Fruit fly (Drosophila melanogaster): ENCODE measurements around the gene Acsf3.

Acsf3 gene

DNA sequence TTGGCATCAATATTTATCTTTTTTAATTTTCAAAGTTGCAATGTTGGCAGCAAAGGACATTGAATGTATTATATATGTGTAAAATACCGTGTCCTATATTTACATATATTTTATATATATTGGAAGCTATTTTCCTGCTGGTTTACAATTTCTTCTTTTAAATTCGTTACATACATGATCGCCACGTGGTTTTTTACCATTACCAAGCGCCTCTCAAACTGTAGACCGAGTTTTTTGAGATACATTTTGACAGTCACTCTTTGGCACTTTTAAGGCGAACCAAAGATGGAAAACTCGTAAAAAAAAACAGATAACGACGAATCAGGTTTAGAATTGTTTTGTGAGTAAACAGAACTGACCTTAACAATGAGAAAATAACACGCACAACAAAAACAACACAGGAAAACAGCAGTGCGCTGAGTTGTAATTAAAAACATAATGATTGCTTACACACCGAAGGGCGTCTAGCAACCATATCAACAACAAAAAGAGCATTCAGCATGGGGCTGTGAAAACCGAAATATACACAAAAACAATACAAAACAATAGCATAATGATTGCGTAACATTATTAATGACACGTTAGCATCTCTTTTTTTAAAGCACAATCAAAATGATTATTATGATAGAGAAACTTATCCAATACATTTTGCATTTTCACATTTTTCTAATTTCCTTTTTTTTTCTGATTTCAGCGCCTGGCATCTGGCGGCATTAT is 10.9 kb downstream of the Acsf3 start:
- TF ChIP-seq CG9948 (tag; optimal IDR thresholded peaks at IDR 0.05) (no peak), Pif1A (GFP tag; optimal IDR thresholded peaks at IDR 0.05) (no peak), D1 (tag; optimal IDR thresholded peaks at IDR 0.05) (no peak), Ets98B (GFP tag; IDR thresholded peaks at IDR 0.05) (no peak), EcR (GFP tag; optimal IDR thresholded peaks at IDR 0.05) (no peak), CG17806 (tag; optimal IDR thresholded peaks at IDR 0.05) (no peak)

DNA sequence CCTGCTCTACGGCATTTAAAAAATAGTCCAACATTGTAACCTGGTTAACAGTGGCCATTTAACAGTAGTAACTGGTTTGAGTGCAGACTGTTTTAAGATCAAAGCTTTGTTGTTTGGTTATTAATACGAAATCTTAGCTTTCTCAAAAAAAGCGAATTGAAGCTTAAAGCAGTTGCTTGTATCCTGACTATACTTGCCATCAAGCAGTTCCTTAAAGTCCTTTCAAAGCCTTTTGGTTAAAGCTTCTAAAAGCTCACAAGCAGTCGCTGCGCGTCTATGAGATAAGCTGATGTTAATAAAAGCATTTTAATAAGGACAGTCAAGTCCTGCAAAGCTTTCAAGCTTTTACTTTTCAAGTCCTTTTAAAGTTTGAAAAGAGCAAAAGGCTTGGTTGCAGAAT is 11.8 kb downstream of the Acsf3 start:
- TF ChIP-seq CG9948 (tag; optimal IDR thresholded peaks at IDR 0.05) (no peak), CG12605 (GFP tag; IDR thresholded peaks at IDR 0.05) (no peak), CG32121 (GFP tag; IDR thresholded peaks at IDR 0.05) (no peak)

DNA sequence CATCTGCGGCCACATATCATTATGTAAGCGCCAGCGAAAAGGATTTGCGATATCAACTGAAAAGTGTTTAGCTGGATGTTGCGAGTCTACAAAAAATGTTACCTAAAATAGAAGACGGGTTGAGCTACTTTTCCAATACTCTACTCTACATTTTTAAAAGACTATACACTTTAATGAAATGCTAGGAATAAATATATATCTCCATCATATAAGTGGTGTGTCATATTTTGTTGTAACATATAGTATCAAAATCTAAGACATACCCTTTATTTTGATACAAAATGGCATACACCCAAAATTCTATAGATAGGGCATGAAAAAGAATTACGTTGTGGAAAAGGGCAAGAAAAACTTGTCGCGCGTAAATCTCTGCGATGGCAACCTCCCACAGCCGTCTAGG is 14.2 kb downstream of the Acsf3 start:
- TF ChIP-seq CG32121 (GFP tag; IDR thresholded peaks at IDR 0.05), result no peak
- TF ChIP-seq rn (GFP tag; IDR thresholded peaks at IDR 0.05), result no peak
- TF ChIP-seq CG34367 (tag; optimal IDR thresholded peaks at IDR 0.05), result no peak
- no peak for TF ChIP-seq D1 (tag; optimal IDR thresholded peaks at IDR 0.05)
- no peak for TF ChIP-seq CG8159 (tag; optimal IDR thresholded peaks at IDR 0.05)
- no peak for TF ChIP-seq Pif1A (GFP tag; optimal IDR thresholded peaks at IDR 0.05)
- TF ChIP-seq CG14655 (GFP tag; optimal IDR thresholded peaks at IDR 0.05), result no peak
- no peak for TF ChIP-seq CG15710 (tag; optimal IDR thresholded peaks at IDR 0.05)
- no peak for TF ChIP-seq Ets98B (GFP tag; IDR thresholded peaks at IDR 0.05)
- TF ChIP-seq Snoo (tag; optimal IDR thresholded peaks at IDR 0.05), result no peak
- no peak for TF ChIP-seq CG13204 (GFP tag; optimal IDR thresholded peaks at IDR 0.05)
- TF ChIP-seq gl (tag; optimal IDR thresholded peaks at IDR 0.05), result no peak
- TF ChIP-seq CG10348 (GFP tag; IDR thresholded peaks at IDR 0.05), result no peak
- TF ChIP-seq CG12605 (GFP tag; IDR thresholded peaks at IDR 0.05), result no peak
- no peak for TF ChIP-seq CG4496 (GFP tag; IDR thresholded peaks at IDR 0.05)
- TF ChIP-seq CG17806 (tag; optimal IDR thresholded peaks at IDR 0.05), result no peak
- no peak for TF ChIP-seq CG8301 (tag; optimal IDR thresholded peaks at IDR 0.05)
- TF ChIP-seq Pif1B (GFP tag; optimal IDR thresholded peaks at IDR 0.05), result no peak
- no peak for TF ChIP-seq fd96Ca (GFP tag; IDR thresholded peaks at IDR 0.05)

DNA sequence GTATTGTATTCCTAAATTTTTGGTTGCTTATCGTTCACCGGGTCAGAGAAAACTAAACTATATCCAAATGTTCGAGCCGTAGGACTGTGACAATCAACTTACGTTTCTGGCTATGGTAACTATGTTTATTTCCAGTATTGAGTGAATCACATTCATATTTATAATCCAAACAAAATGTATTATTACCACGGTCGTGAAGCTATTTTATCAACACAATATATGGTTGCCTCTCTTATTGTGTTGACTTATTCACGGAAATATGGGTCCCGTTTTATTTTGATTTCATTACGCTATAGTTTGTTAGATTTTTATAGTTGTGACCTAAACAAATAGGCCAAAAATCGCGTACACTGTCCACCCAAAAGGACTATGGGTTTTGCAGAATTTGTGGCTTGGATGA is 18.6 kb downstream of the Acsf3 start, which contains the start of gene CG15034:
Gene CG15034, minus strand, starts transcription at position 101 of the 400 bp plus-strand sequence.
- TF ChIP-seq Ets98B (GFP tag; IDR thresholded peaks at IDR 0.05), result no peak
- TF ChIP-seq CG15710 (tag; optimal IDR thresholded peaks at IDR 0.05), result no peak
- TF ChIP-seq CG17806 (tag; optimal IDR thresholded peaks at IDR 0.05), result no peak

DNA sequence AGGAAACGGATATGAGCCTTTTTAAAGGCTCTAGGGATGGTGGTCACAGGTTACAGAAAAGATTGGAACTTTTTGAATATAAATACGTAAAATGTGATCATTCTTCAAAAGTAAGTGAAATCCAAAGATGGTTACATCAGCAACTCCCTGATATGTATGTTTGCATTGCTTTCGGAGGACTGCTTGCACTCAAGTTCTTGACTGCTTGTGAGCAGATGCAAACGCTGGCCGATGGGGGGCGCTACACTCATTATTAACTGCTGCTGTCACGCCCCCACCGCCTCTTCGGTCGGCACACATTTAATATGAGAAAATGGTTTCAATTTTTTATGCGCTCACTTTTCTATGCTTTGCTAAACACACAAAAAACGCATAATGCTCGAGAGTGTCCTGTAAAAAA is 21.1 kb downstream of the Acsf3 start:
- TF ChIP-seq Pif1A (GFP tag; optimal IDR thresholded peaks at IDR 0.05) (no peak), EcR (GFP tag; optimal IDR thresholded peaks at IDR 0.05) (no peak), rn (GFP tag; IDR thresholded peaks at IDR 0.05) (no peak), Snoo (tag; optimal IDR thresholded peaks at IDR 0.05) (no peak), CG8301 (tag; optimal IDR thresholded peaks at IDR 0.05) (no peak), CG8159 (tag; optimal IDR thresholded peaks at IDR 0.05) (no peak), CG12605 (GFP tag; IDR thresholded peaks at IDR 0.05) (no peak), CG32121 (GFP tag; IDR thresholded peaks at IDR 0.05) (no peak), CG4496 (GFP tag; IDR thresholded peaks at IDR 0.05) (no peak), Ets98B (GFP tag; IDR thresholded peaks at IDR 0.05) (no peak), Pif1B (GFP tag; optimal IDR thresholded peaks at IDR 0.05) (no peak), CG34367 (tag; optimal IDR thresholded peaks at IDR 0.05) (no peak), CG9948 (tag; optimal IDR thresholded peaks at IDR 0.05) (no peak), CG13204 (GFP tag; optimal IDR thresholded peaks at IDR 0.05) (no peak), CG14655 (GFP tag; optimal IDR thresholded peaks at IDR 0.05) (no peak), CG10348 (GFP tag; IDR thresholded peaks at IDR 0.05) (no peak), fd96Ca (GFP tag; IDR thresholded peaks at IDR 0.05) (no peak), D1 (tag; optimal IDR thresholded peaks at IDR 0.05) (no peak)

DNA sequence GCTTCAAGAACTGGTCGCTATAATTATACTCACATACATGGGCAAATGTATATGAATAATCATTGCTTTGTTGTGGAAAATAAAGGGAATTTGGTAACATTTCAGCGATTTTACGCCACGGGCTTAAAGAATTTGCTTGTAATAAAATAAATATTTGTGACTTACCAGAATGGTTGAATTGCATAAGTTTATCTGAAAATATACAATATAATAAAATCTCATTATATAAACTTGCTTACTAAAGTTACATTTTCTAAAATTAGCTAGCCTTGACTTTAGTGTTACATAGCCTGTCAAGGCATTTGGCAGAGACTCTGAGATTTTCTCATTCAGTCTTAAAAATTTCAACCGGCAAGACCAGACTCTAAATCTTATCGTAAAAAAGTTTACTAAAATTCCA is 29.6 kb downstream of the Acsf3 start, which contains the start of gene CG1999:
Gene CG1999, plus strand, starts transcription at position 301 of the 400 bp plus-strand sequence.
- TF ChIP-seq Pif1A (GFP tag; optimal IDR thresholded peaks at IDR 0.05), result no peak
- TF ChIP-seq CG15710 (tag; optimal IDR thresholded peaks at IDR 0.05), result no peak
- TF ChIP-seq CG13204 (GFP tag; optimal IDR thresholded peaks at IDR 0.05), result no peak
- no peak for TF ChIP-seq CG14655 (GFP tag; optimal IDR thresholded peaks at IDR 0.05)
- no peak for TF ChIP-seq CG8159 (tag; optimal IDR thresholded peaks at IDR 0.05)
- no peak for TF ChIP-seq CG8301 (tag; optimal IDR thresholded peaks at IDR 0.05)
- no peak for TF ChIP-seq EcR (GFP tag; optimal IDR thresholded peaks at IDR 0.05)
- TF ChIP-seq CG32121 (GFP tag; IDR thresholded peaks at IDR 0.05), result no peak
- no peak for TF ChIP-seq Ets98B (GFP tag; IDR thresholded peaks at IDR 0.05)
- TF ChIP-seq CG4496 (GFP tag; IDR thresholded peaks at IDR 0.05), result no peak
- TF ChIP-seq CG34367 (tag; optimal IDR thresholded peaks at IDR 0.05), result no peak
- TF ChIP-seq rn (GFP tag; IDR thresholded peaks at IDR 0.05), result no peak
- no peak for TF ChIP-seq fd96Ca (GFP tag; IDR thresholded peaks at IDR 0.05)
- TF ChIP-seq gl (tag; optimal IDR thresholded peaks at IDR 0.05), result no peak
- no peak for TF ChIP-seq Snoo (tag; optimal IDR thresholded peaks at IDR 0.05)

DNA sequence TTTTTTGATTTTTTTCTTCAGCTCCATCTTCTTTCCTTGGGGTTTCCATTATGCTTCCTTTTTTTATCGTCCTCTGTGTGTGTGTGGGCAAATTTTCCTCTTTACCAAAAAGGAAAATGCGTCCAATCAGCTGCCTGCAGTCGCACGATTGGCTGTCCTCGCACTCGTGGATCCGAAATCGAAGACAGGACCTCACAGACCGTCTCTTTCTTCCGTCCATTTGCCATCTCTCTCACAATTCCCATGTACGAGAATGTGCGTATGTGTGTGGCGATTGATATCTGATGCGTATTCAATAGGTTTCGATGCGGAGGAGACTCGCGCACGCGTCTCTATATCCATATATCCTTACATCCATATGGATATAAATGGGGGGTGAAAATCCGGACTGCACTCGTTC is 39.5 kb downstream of the Acsf3 start:
- TF ChIP-seq CG14655 (GFP tag; optimal IDR thresholded peaks at IDR 0.05), result no peak
